Fruit fly (Drosophila melanogaster): Measurements from ENCODE around the gene CG32270.
A peak's percentile ranks its signal among the peaks of the same experiment; 100 is the strongest.

Gene CG32270

dm6 chr3L:3198447-3199402 lies 10.1 kb downstream of the CG32270 start, which contains the start of the genes CG32276 and gry (continued):
- TF ChIP-seq fd64A (GFP tag; optimal IDR thresholded peaks at IDR 0.05) = no peak
- peak; percentile 92 for TF ChIP-seq Sin3A (optimal IDR thresholded peaks at IDR 0.05)
- TF ChIP-seq CG10147 (GFP tag; optimal IDR thresholded peaks at IDR 0.05) = no peak
- peak; percentile 72 for TF ChIP-seq ewg (GFP tag; optimal IDR thresholded peaks at IDR 0.05)
- no peak for TF ChIP-seq CG2678 (tag; optimal IDR thresholded peaks at IDR 0.05)
- TF ChIP-seq ssp (GFP tag; IDR thresholded peaks at IDR 0.05) = peak; percentile 46
- peak; percentile 91 for TF ChIP-seq CG12391 (tag; optimal IDR thresholded peaks at IDR 0.05)
- TF ChIP-seq croc (GFP tag; conservative IDR thresholded peaks at IDR 0.05) = no peak
- TF ChIP-seq Dll (GFP tag; IDR thresholded peaks at IDR 0.05; ENCODE audit: partially characterized antibody) = peak; percentile 43; the same call in 1 of the 4 replicates
- TF ChIP-seq CG5180 (GFP tag; optimal IDR thresholded peaks at IDR 0.05) = no peak
- TF ChIP-seq exex (tag; optimal IDR thresholded peaks at IDR 0.05) = peak; percentile 42
- peak; percentile 46; the same call in 1 of the 3 replicates for TF ChIP-seq CG7357 (GFP tag; IDR thresholded peaks at IDR 0.05)
- peak; percentile 54; the same call in 1 of the 2 replicates for TF ChIP-seq cas (GFP tag; IDR thresholded peaks at IDR 0.05)
- peak; percentile 54; the same call in 1 of the 3 replicates for TF ChIP-seq ken (GFP tag; IDR thresholded peaks at IDR 0.05)
- TF ChIP-seq CG18619 (GFP tag; optimal IDR thresholded peaks at IDR 0.05) = peak; percentile 60
- TF ChIP-seq CG12744 (GFP tag; optimal IDR thresholded peaks at IDR 0.05) = no peak
- peak; percentile 57 for TF ChIP-seq fd96Cb (tag; optimal IDR thresholded peaks at IDR 0.05)
- TF ChIP-seq ro (GFP tag; IDR thresholded peaks at IDR 0.05) = 0 out of 2 replicates have a peak, but pooled peaks have one; percentile 16
- TF ChIP-seq Mad (GFP tag; optimal IDR thresholded peaks at IDR 0.05) = peak; percentile 82
- TF ChIP-seq ERR (GFP tag; optimal IDR thresholded peaks at IDR 0.05) = peak; percentile 48
- peak; percentile 73 for TF ChIP-seq al (GFP tag; IDR thresholded peaks at IDR 0.05)
- peak; percentile 63 for TF ChIP-seq tup (GFP tag; optimal IDR thresholded peaks at IDR 0.05)
- TF ChIP-seq bigmax (GFP tag; optimal IDR thresholded peaks at IDR 0.05) = no peak
- peak; percentile 82 for TF ChIP-seq bab2 (GFP tag; optimal IDR thresholded peaks at IDR 0.05)
- no peak for TF ChIP-seq h (optimal IDR thresholded peaks at IDR 0.05)
- TF ChIP-seq gsb-n (tag; optimal IDR thresholded peaks at IDR 0.05) = no peak
- TF ChIP-seq CG7271 (tag; optimal IDR thresholded peaks at IDR 0.05) = peak; percentile 8
- peak; percentile 57 for TF ChIP-seq Tbp (GFP tag; optimal IDR thresholded peaks at IDR 0.05)
- peak; percentile 66; the same call in 2 of the 3 replicates for TF ChIP-seq ci (GFP tag; IDR thresholded peaks at IDR 0.05)
- no peak for TF ChIP-seq Doc2 (GFP tag; IDR thresholded peaks at IDR 0.05)
- TF ChIP-seq CG2120 (GFP tag; optimal IDR thresholded peaks at IDR 0.05) = peak; percentile 90
- TF ChIP-seq slbo (GFP tag; IDR thresholded peaks at IDR 0.05) = peak; percentile 86
- no peak for TF ChIP-seq unc-4 (GFP tag; IDR thresholded peaks at IDR 0.05; ENCODE audit: partially characterized antibody)
- peak; percentile 53 for TF ChIP-seq CG12104 (GFP tag; optimal IDR thresholded peaks at IDR 0.05)
- peak; percentile 41 for TF ChIP-seq CG6683 (GFP tag; optimal IDR thresholded peaks at IDR 0.05)
- peak in 1 of 2 experiments; percentile 83 for TF ChIP-seq Pdp1 (GFP tag; optimal IDR thresholded peaks at IDR 0.05)
- no peak for TF ChIP-seq CG17802 (tag; optimal IDR thresholded peaks at IDR 0.05)
- TF ChIP-seq CG6272 (GFP tag; IDR thresholded peaks at IDR 0.05) = peak; percentile 48
- no peak for TF ChIP-seq CG15073 (GFP tag; optimal IDR thresholded peaks at IDR 0.05)
- peak; percentile 89 for TF ChIP-seq MESR4 (GFP tag; optimal IDR thresholded peaks at IDR 0.05)
- TF ChIP-seq pb (GFP tag; optimal IDR thresholded peaks at IDR 0.05) = peak; percentile 36
- TF ChIP-seq luna (GFP tag; optimal IDR thresholded peaks at IDR 0.05) = no peak
- peak; percentile 54 for TF ChIP-seq CG13123 (GFP tag; optimal IDR thresholded peaks at IDR 0.05)
- no peak for TF ChIP-seq br (optimal IDR thresholded peaks at IDR 0.05)
- TF ChIP-seq sug (tag; optimal IDR thresholded peaks at IDR 0.05) = no peak
- TF ChIP-seq Vsx1 (GFP tag; optimal IDR thresholded peaks at IDR 0.05) = no peak
- TF ChIP-seq CG3838 (GFP tag; optimal IDR thresholded peaks at IDR 0.05) = peak; percentile 53
- TF ChIP-seq Sry-β (GFP tag; optimal IDR thresholded peaks at IDR 0.05) = peak; percentile 87
- no peak for TF ChIP-seq cad (GFP tag; optimal IDR thresholded peaks at IDR 0.05)
